Worm (Caenorhabditis elegans): ENCODE results near the gene srbc-37.

DNA sequence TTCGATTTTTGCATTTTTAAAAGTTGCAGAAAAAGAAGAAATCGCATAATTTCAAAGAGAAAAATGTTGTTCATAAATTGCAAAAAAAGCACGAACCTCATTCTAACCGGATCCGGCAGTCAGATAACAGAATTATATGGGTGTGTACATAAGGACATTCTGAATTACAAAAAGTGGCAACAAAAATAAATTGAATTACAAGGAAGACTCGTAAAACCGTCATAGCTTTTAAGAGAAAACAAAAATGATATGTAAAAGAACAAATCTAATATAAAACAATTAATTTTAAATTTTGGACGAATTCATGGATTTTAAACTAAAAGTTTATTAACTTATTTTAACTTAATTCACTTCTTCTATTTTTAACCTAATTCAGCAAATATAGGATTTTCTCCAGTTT is 42.1 kb upstream of the srbc-37 start, which contains the start of gene F31F4.17:
- TF ChIP-seq him-1 (tag; optimal IDR thresholded peaks at IDR 0.05): no peak
- TF ChIP-seq W03F9.2 (tag; optimal IDR thresholded peaks at IDR 0.05): no peak
- no peak for TF ChIP-seq dao-5 (tag; optimal IDR thresholded peaks at IDR 0.05)

Measured in whole organism, L4/young adult.